Fruit fly (Drosophila melanogaster) whole organism, embryonic: ENCODE measurements around the gene Pstk.

Experiments used
- Abd-B ChIP-seq: fragments of 200-800 bp; sonication (Bioruptor generic); optimal IDR thresholded peaks from 2 replicates; lab custom pipeline; 2018; ENCODE audit warnings: missing biosample characterization, mild to moderate bottlenecking, missing genetic modification characterization, moderate library complexity
- CG11695 ChIP-seq: fragments of 200-800 bp; sonication (Bioruptor generic); IDR thresholded peaks from 3 replicates; pipeline ENCODE4 v1.3.6; 2022; ENCODE audit warnings: missing biosample characterization, missing genetic modification characterization
- CG11723 ChIP-seq: fragments of 200-800 bp; sonication (Bioruptor generic); optimal IDR thresholded peaks from 2 replicates; lab custom pipeline; 2017; ENCODE audit warnings: missing biosample characterization, mild to moderate bottlenecking, missing genetic modification characterization
- CG12155 ChIP-seq: fragments of 200-800 bp; sonication (Bioruptor generic); optimal IDR thresholded peaks from 3 replicates; lab custom pipeline; 2016; ENCODE audit warnings: missing biosample characterization, missing genetic modification characterization
- CG12236 ChIP-seq: fragments of 200-800 bp; sonication (Bioruptor generic); optimal IDR thresholded peaks from 2 replicates; lab custom pipeline; 2016; ENCODE audit warnings: missing biosample characterization, missing genetic modification characterization
- CG14014 ChIP-seq: fragments of 200-800 bp; sonication (Bioruptor generic); IDR thresholded peaks from 2 replicates; pipeline ENCODE4 v1.3.6; 2022; ENCODE audit warnings: missing biosample characterization, missing genetic modification characterization
- CG1603 ChIP-seq: fragments of 200-800 bp; sonication (Bioruptor generic); optimal IDR thresholded peaks from 2 replicates; lab custom pipeline; 2019; ENCODE audit warnings: missing biosample characterization, mild to moderate bottlenecking, missing genetic modification characterization, moderate library complexity
- CG17328 ChIP-seq: fragments of 200-800 bp; sonication (Bioruptor generic); IDR thresholded peaks from 2 replicates; pipeline ENCODE4 v1.3.6; 2022; ENCODE audit warnings: missing biosample characterization, missing genetic modification characterization
- CG1832 ChIP-seq: fragments of 200-800 bp; sonication (Bioruptor generic); optimal IDR thresholded peaks from 2 replicates; lab custom pipeline; 2017; ENCODE audit warnings: missing biosample characterization, mild to moderate bottlenecking, missing genetic modification characterization, inconsistent platforms
- CG3281 ChIP-seq: fragments of 200-800 bp; sonication (Bioruptor generic); optimal IDR thresholded peaks from 3 replicates; lab custom pipeline; 2017; ENCODE audit warnings: missing biosample characterization, mild to moderate bottlenecking, missing genetic modification characterization
- CG43689 ChIP-seq: fragments of 200-800 bp; sonication (Bioruptor generic); IDR thresholded peaks from 2 replicates; pipeline ENCODE4 v1.3.6; 2022; ENCODE audit warnings: missing biosample characterization, missing genetic modification characterization
- CG4707 ChIP-seq: fragments of 200-800 bp; sonication (Bioruptor generic); optimal IDR thresholded peaks from 2 replicates; lab custom pipeline; 2018; ENCODE audit warnings: missing biosample characterization, mild to moderate bottlenecking, missing genetic modification characterization, moderate library complexity
- CG4730 ChIP-seq: fragments of 200-800 bp; sonication (Bioruptor generic); IDR thresholded peaks from 2 replicates; pipeline ENCODE4 v1.3.6; 2022; ENCODE audit warnings: missing biosample characterization, missing genetic modification characterization
- CG6791 ChIP-seq: fragments of 200-800 bp; sonication (Bioruptor generic); IDR thresholded peaks from 3 replicates; pipeline ENCODE4 v1.3.6; 2022; ENCODE audit warnings: missing biosample characterization, missing genetic modification characterization; ENCODE audit not compliant: partially characterized antibody
- CG7357 ChIP-seq: fragments of 200-800 bp; sonication (Bioruptor generic); IDR thresholded peaks from 3 replicates; pipeline ENCODE4 v1.3.6; 2022; ENCODE audit warnings: missing biosample characterization, missing genetic modification characterization
- CG8359 ChIP-seq: fragments of 200-800 bp; sonication (Bioruptor generic); optimal IDR thresholded peaks from 2 replicates; lab custom pipeline; 2017; ENCODE audit warnings: missing biosample characterization, mild to moderate bottlenecking, missing genetic modification characterization, borderline replicate concordance
- CG8765 ChIP-seq: fragments of 200-800 bp; sonication (Bioruptor generic); IDR thresholded peaks from 2 replicates; pipeline ENCODE4 v1.3.6; 2022; ENCODE audit warnings: missing biosample characterization, missing genetic modification characterization
- CG9797 ChIP-seq: fragments of 200-800 bp; sonication (Bioruptor generic); optimal IDR thresholded peaks from 3 replicates; lab custom pipeline; 2018; ENCODE audit warnings: missing biosample characterization, mild to moderate bottlenecking, missing genetic modification characterization
- CG9876 ChIP-seq: fragments of 200-800 bp; sonication (Bioruptor generic); optimal IDR thresholded peaks from 2 replicates; lab custom pipeline; 2016; ENCODE audit warnings: missing biosample characterization, missing genetic modification characterization
- Camta ChIP-seq: fragments of 200-800 bp; sonication (Bioruptor generic); optimal IDR thresholded peaks from 2 replicates; lab custom pipeline; 2016; ENCODE audit warnings: missing biosample characterization, missing genetic modification characterization
- D19B ChIP-seq: fragments of 200-800 bp; sonication (Bioruptor generic); optimal IDR thresholded peaks from 2 replicates; lab custom pipeline; 2017; ENCODE audit warnings: missing biosample characterization, mild to moderate bottlenecking, missing genetic modification characterization
- Doc3 ChIP-seq: fragments of 200-800 bp; sonication (Bioruptor generic); IDR thresholded peaks from 3 replicates; pipeline ENCODE4 v1.3.6; 2022; ENCODE audit warnings: missing biosample characterization, missing genetic modification characterization; ENCODE audit not compliant: partially characterized antibody
- E2f2 ChIP-seq: fragments of 200-800 bp; sonication (Bioruptor generic); IDR thresholded peaks from 2 replicates; pipeline ENCODE4 v1.3.6; 2022; ENCODE audit warnings: missing biosample characterization, missing genetic modification characterization
- Fer3 ChIP-seq: fragments of 200-800 bp; sonication (Bioruptor generic); optimal IDR thresholded peaks from 2 replicates; lab custom pipeline; 2018; ENCODE audit warnings: missing biosample characterization, mild to moderate bottlenecking, missing genetic modification characterization, moderate library complexity
- H15 ChIP-seq: fragments of 200-800 bp; sonication (Bioruptor generic); IDR thresholded peaks from 3 replicates; pipeline ENCODE4 v1.3.6; 2022; ENCODE audit warnings: missing biosample characterization, missing genetic modification characterization
- HLHmδ ChIP-seq: fragments of 200-800 bp; sonication (Bioruptor generic); optimal IDR thresholded peaks from 2 replicates; lab custom pipeline; 2018; ENCODE audit warnings: missing biosample characterization, mild to moderate bottlenecking, missing genetic modification characterization, moderate library complexity
- HmgD ChIP-seq: fragments of 200-800 bp; sonication (Bioruptor generic); optimal IDR thresholded peaks from 3 replicates; lab custom pipeline; 2016; ENCODE audit warnings: missing biosample characterization, missing genetic modification characterization
- Hr51 ChIP-seq, 2 experiments: fragments of 200-800 bp; sonication (Bioruptor generic); optimal IDR thresholded peaks; 2 replicates in 1 of 2; 3 replicates in 1 of 2; lab custom pipeline; 2016 to 2018; ENCODE audit warnings: missing biosample characterization in 2 of 2, missing genetic modification characterization in 2 of 2, mild to moderate bottlenecking in 1 of 2, moderate library complexity in 1 of 2
- Lhr ChIP-seq: fragments of 200-800 bp; sonication (Bioruptor generic); optimal IDR thresholded peaks from 3 replicates; lab custom pipeline; 2017; ENCODE audit warnings: mild to moderate bottlenecking, missing biosample characterization, missing genetic modification reagents, missing genetic modification characterization
- MESR4 ChIP-seq: fragments of 200-800 bp; sonication (Bioruptor generic); optimal IDR thresholded peaks from 2 replicates; lab custom pipeline; 2018; ENCODE audit warnings: missing biosample characterization, mild to moderate bottlenecking, missing genetic modification characterization, moderate library complexity
- Max ChIP-seq: fragments of 200-800 bp; sonication (Bioruptor generic); optimal IDR thresholded peaks from 2 replicates; lab custom pipeline; 2016; ENCODE audit warnings: missing biosample characterization, mild to moderate bottlenecking, missing genetic modification characterization
- Poxn ChIP-seq: fragments of 200-800 bp; sonication (Bioruptor generic); IDR thresholded peaks from 2 replicates; pipeline ENCODE4 v1.3.6; 2022; ENCODE audit warnings: missing biosample characterization, missing genetic modification characterization
- TFAM ChIP-seq: fragments of 200-800 bp; sonication (Bioruptor generic); optimal IDR thresholded peaks from 2 replicates; lab custom pipeline; 2017; ENCODE audit warnings: missing biosample characterization, missing genetic modification characterization, inconsistent platforms
- en ChIP-seq: fragments of 200-800 bp; sonication (Bioruptor generic); optimal IDR thresholded peaks from 2 replicates; lab custom pipeline; 2016; ENCODE audit warnings: missing biosample characterization, missing genetic modification characterization
- fu2 ChIP-seq: fragments of 200-800 bp; sonication (Bioruptor generic); optimal IDR thresholded peaks from 2 replicates; lab custom pipeline; 2016; ENCODE audit warnings: missing biosample characterization, missing genetic modification characterization
- gce ChIP-seq: fragments of 200-800 bp; sonication (Bioruptor generic); IDR thresholded peaks from 3 replicates; pipeline ENCODE4 v1.3.6; 2022; ENCODE audit warnings: missing biosample characterization, missing genetic modification characterization
- h ChIP-seq: fragments of >200 bp; optimal IDR thresholded peaks from 2 replicates; lab custom pipeline; 2017
- ind ChIP-seq: fragments of 200-800 bp; sonication (Bioruptor generic); optimal IDR thresholded peaks from 3 replicates; lab custom pipeline; 2016; ENCODE audit warnings: missing biosample characterization, missing genetic modification characterization
- ken ChIP-seq: fragments of 200-800 bp; sonication (Bioruptor generic); IDR thresholded peaks from 3 replicates; pipeline ENCODE4 v1.3.6; 2022; ENCODE audit warnings: missing biosample characterization, missing genetic modification characterization
- nerfin-1 ChIP-seq: fragments of 200-800 bp; sonication (Bioruptor generic); optimal IDR thresholded peaks from 3 replicates; lab custom pipeline; 2019; ENCODE audit warnings: missing biosample characterization, mild to moderate bottlenecking, missing genetic modification characterization, moderate library complexity
- onecut ChIP-seq: fragments of 200-800 bp; sonication (Bioruptor generic); IDR thresholded peaks from 2 replicates; pipeline ENCODE4 v1.3.6; 2022; ENCODE audit warnings: missing biosample characterization, missing genetic modification characterization
- org-1 ChIP-seq: fragments of 200-800 bp; sonication (Bioruptor generic); optimal IDR thresholded peaks from 2 replicates; lab custom pipeline; 2017; ENCODE audit warnings: missing biosample characterization, missing genetic modification characterization
- pita ChIP-seq: fragments of 200-800 bp; sonication (Bioruptor generic); optimal IDR thresholded peaks from 2 replicates; lab custom pipeline; 2017; ENCODE audit warnings: missing biosample characterization, mild to moderate bottlenecking, missing genetic modification characterization
- pros ChIP-seq: fragments of 200-800 bp; sonication (Bioruptor generic); optimal IDR thresholded peaks from 3 replicates; lab custom pipeline; 2019; ENCODE audit warnings: missing biosample characterization, mild to moderate bottlenecking, missing genetic modification characterization, moderate library complexity
- pzg ChIP-seq: fragments of 200-800 bp; sonication (Bioruptor generic); optimal IDR thresholded peaks from 3 replicates; lab custom pipeline; 2018; ENCODE audit warnings: missing biosample characterization, mild to moderate bottlenecking, missing genetic modification characterization, moderate library complexity
- schlank ChIP-seq: fragments of 200-800 bp; sonication (Bioruptor generic); optimal IDR thresholded peaks from 2 replicates; lab custom pipeline; 2018; ENCODE audit warnings: missing biosample characterization, mild to moderate bottlenecking, missing genetic modification characterization
- tll ChIP-seq, 2 experiments: fragments of 200-800 bp in 1 of 2; fragments of >200 bp in 1 of 2; sonication (Bioruptor generic) in 1 of 2; optimal IDR thresholded peaks; 2 replicates each; lab custom pipeline; 2017 to 2019; ENCODE audit warnings: missing biosample characterization in 2 of 2, missing genetic modification characterization in 2 of 2, mild to moderate bottlenecking in 1 of 2, moderate library complexity in 1 of 2
- tna ChIP-seq: fragments of 200-800 bp; sonication (Bioruptor generic); IDR thresholded peaks from 2 replicates; pipeline ENCODE4 v1.3.6; 2022; ENCODE audit warnings: missing biosample characterization, missing genetic modification characterization; ENCODE audit not compliant: partially characterized antibody
- toy ChIP-seq: fragments of 200-800 bp; sonication (Bioruptor generic); IDR thresholded peaks from 2 replicates; pipeline ENCODE4 v1.3.6; 2022; ENCODE audit warnings: missing biosample characterization, missing genetic modification characterization
- vnd ChIP-seq: fragments of 200-800 bp; sonication (Bioruptor generic); IDR thresholded peaks from 3 replicates; pipeline ENCODE4 v1.3.6; 2022; ENCODE audit warnings: missing biosample characterization, missing genetic modification characterization; ENCODE audit not compliant: partially characterized antibody

Gene Pstk

dm6 chrX:19666991-19667409 lies 48.7 kb upstream of the Pstk start, which contains the start of gene Zw:
Gene Zw (plus strand): TSS chrX:19667252.
- no peak for TF ChIP-seq Doc3
- peak; percentile 55; the same call in 1 of the 3 replicates for TF ChIP-seq ken (GFP tag; lab: Robert Waterston, UW)
- TF ChIP-seq pzg (GFP tag; lab: Kevin White, UChicago) = no peak
- 0 out of 3 replicates have a peak, but pooled peaks have one; percentile 37 for TF ChIP-seq vnd (GFP tag; lab: Robert Waterston, UW)
- TF ChIP-seq E2f2 (GFP tag; lab: Robert Waterston, UW) = peak; percentile 35; the same call in 1 of the 2 replicates
- TF ChIP-seq CG6791 (GFP tag; lab: Robert Waterston, UW) = 0 out of 3 replicates have a peak, but pooled peaks have one; percentile 22
- TF ChIP-seq CG4730 (GFP tag; lab: Robert Waterston, UW) = peak; percentile 42; the same call in 1 of the 2 replicates
- TF ChIP-seq toy (GFP tag; lab: Robert Waterston, UW) = no peak
- TF ChIP-seq tna (GFP tag; lab: Robert Waterston, UW) = no peak
- peak; percentile 35; the same call in 1 of the 2 replicates for TF ChIP-seq CG14014
- TF ChIP-seq CG3281 = peak; percentile 14
- TF ChIP-seq Hr51 (GFP tag; optimal IDR thresholded peaks at IDR 0.05; lab: Kevin White, UChicago) = peak; percentile 2 to 3
- peak; percentile 30 for TF ChIP-seq D19B (GFP tag; lab: Kevin White, UChicago)
- peak; percentile 64 for TF ChIP-seq ind (GFP tag; lab: Kevin White, UChicago)
- TF ChIP-seq Abd-B (GFP tag; lab: Kevin White, UChicago) = no peak
- TF ChIP-seq HLHmδ (GFP tag; lab: Kevin White, UChicago) = peak; percentile 54
- TF ChIP-seq pros (GFP tag; lab: Kevin White, UChicago) = no peak
- no peak for TF ChIP-seq gce (GFP tag; lab: Robert Waterston, UW)
- peak; percentile 46; the same call in 1 of the 3 replicates for TF ChIP-seq CG7357 (GFP tag; lab: Robert Waterston, UW)
- TF ChIP-seq CG11695 (GFP tag; lab: Robert Waterston, UW) = no peak
- TF ChIP-seq H15 = peak; percentile 53; the same call in 1 of the 3 replicates
- TF ChIP-seq tll (GFP tag; optimal IDR thresholded peaks at IDR 0.05; lab: Kevin White, UChicago) = no peak
- peak; percentile 30 for TF ChIP-seq fu2 (GFP tag; lab: Kevin White, UChicago)
- peak; percentile 19 for TF ChIP-seq CG12155
- no peak for TF ChIP-seq Max
- TF ChIP-seq CG1832 = no peak
- TF ChIP-seq pita = no peak
- no peak for TF ChIP-seq CG43689 (GFP tag; lab: Robert Waterston, UW)
- no peak for TF ChIP-seq Lhr
- no peak for TF ChIP-seq CG11723
- TF ChIP-seq onecut (GFP tag; lab: Robert Waterston, UW) = 0 out of 2 replicates have a peak, but pooled peaks have one; percentile 28
- no peak for TF ChIP-seq CG12236
- no peak for TF ChIP-seq Camta
- TF ChIP-seq CG8765 (GFP tag; lab: Robert Waterston, UW) = no peak; the same call in 1 of the 2 replicates
- no peak for TF ChIP-seq HmgD
- TF ChIP-seq MESR4 (GFP tag; lab: Kevin White, UChicago) = no peak
- no peak for TF ChIP-seq CG4707 (GFP tag; lab: Kevin White, UChicago)
- peak; percentile 5 for TF ChIP-seq nerfin-1 (tag; lab: Kevin White, UChicago)
- peak; percentile 0 for TF ChIP-seq en (GFP tag; lab: Kevin White, UChicago)
- peak; percentile 48 for TF ChIP-seq Fer3 (tag; lab: Kevin White, UChicago)
- TF ChIP-seq CG9797 (GFP tag; lab: Kevin White, UChicago) = no peak
- TF ChIP-seq TFAM = no peak
- no peak for TF ChIP-seq CG9876 (GFP tag; lab: Kevin White, UChicago)
- TF ChIP-seq CG1603 (tag; lab: Kevin White, UChicago) = peak; percentile 53
- no peak for TF ChIP-seq Poxn
- TF ChIP-seq org-1 (GFP tag; lab: Kevin White, UChicago) = no peak
- peak; percentile 37; the same call in 1 of the 2 replicates for TF ChIP-seq CG17328 (GFP tag; lab: Robert Waterston, UW)
- TF ChIP-seq schlank (tag; lab: Kevin White, UChicago) = peak; percentile 0
- no peak for TF ChIP-seq CG8359
- no peak for TF ChIP-seq h (lab: Kevin White, UChicago)
